Worm (Caenorhabditis elegans) whole organism, L3 larva: ENCODE measurements around the gene bicd-1.

Source experiments
- ZK546.5 ChIP-seq: sonication (generic microtip); optimal IDR thresholded peaks from 2 replicates; lab custom pipeline; 2017; ENCODE audit warnings: missing biosample characterization, missing genetic modification characterization
- mdl-1 ChIP-seq: fragments of 150-350 bp; optimal IDR thresholded peaks from 2 replicates; lab custom pipeline; 2014; ENCODE audit warnings: missing biosample characterization, missing genetic modification characterization
- nhr-12 ChIP-seq: fragments of 150-350 bp; optimal IDR thresholded peaks from 2 replicates; lab custom pipeline; 2014; ENCODE audit warnings: missing biosample characterization, missing genetic modification characterization

DNA sequence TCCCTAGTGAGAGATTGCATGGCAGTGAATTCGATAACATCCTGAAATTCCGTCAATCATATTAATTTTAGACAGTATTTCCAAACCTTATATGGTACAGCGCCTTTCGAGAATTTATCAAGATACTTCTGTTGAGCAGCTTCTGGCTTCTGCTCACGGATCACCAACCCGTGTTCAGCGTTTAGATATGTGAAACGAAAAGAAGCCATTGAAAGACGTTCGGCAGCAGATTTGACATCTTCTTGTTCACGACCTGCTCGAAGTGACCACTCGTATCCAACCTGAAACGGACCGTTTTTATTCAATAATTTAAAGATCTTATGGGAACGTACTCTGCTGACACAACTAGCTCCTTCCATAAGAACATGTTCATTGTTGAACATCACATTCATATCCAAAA, 9.5 kb upstream of the bicd-1 start:
- no peak for TF ChIP-seq ZK546.5 (tag; lab: Kevin White, UChicago)
- TF ChIP-seq nhr-12: no peak
- TF ChIP-seq mdl-1 (tag; lab: Kevin White, UChicago): no peak
